Fruit fly (Drosophila melanogaster): ENCODE data around the gene RpS19a.

Gene RpS19a

DNA sequence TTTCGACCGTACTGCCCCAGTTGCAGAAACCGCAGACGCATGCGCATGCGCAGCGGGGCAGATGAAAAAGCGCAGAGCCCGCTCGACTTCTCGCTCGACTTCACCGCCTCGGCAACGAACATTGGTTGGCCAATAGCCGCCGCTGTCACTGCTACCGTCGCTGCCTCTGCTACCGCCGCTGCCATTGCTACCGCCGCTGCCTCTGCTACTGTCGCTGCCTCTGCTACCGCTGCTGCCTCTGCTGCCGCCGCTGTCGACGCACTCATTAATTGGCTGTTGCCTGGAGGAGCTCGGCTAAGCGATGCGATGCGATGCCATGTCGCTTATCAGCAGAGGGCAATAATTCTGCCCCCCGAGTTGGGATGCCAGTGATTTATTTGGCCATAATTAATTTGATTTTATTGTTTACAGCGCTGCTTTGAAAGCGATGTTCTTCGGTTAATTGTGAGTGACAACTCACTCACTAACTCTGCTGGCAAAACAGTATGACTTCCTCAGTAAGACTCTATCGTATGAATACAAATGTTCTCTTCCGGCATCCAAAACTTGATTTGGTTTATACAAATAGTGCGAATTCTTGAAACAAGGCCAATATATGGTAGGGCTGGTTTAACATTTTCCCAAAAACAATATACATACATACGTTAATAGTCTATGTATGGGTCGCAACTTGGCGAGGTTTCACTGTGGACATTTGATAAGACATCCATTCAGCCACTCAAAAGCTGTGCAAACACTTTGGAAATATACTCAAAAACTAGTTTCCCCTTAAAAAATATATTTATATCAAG is 33.2 kb downstream of the RpS19a start (continued):
- TF ChIP-seq PHDP (tag; optimal IDR thresholded peaks at IDR 0.05) = peak; percentile 41
- no peak for TF ChIP-seq C15 (GFP tag; IDR thresholded peaks at IDR 0.05)
- peak; percentile 15 for TF ChIP-seq CrebB (tag; optimal IDR thresholded peaks at IDR 0.05)
- no peak for TF ChIP-seq CG3163 (GFP tag; optimal IDR thresholded peaks at IDR 0.05)
- 0 out of 2 replicates have a peak, but pooled peaks have one; percentile 40 for TF ChIP-seq bbx (GFP tag; IDR thresholded peaks at IDR 0.05; ENCODE audit: partially characterized antibody)
- TF ChIP-seq CG9932 (GFP tag; IDR thresholded peaks at IDR 0.05) = peak; percentile 33; the same call in 1 of the 2 replicates
- TF ChIP-seq Ets97D (GFP tag; optimal IDR thresholded peaks at IDR 0.05) = no peak
- peak; percentile 53 for TF ChIP-seq CG2678 (tag; optimal IDR thresholded peaks at IDR 0.05)
- peak; percentile 42 for TF ChIP-seq Xbp1 (GFP tag; optimal IDR thresholded peaks at IDR 0.05)
- no peak for TF ChIP-seq jing (GFP tag; optimal IDR thresholded peaks at IDR 0.05)
- peak; percentile 16 for TF ChIP-seq cwo (GFP tag; optimal IDR thresholded peaks at IDR 0.05)
- peak; percentile 37; the same call in 1 of the 2 replicates for TF ChIP-seq CG32532 (GFP tag; IDR thresholded peaks at IDR 0.05)
- TF ChIP-seq CG8290 (GFP tag; optimal IDR thresholded peaks at IDR 0.05) = no peak
- TF ChIP-seq CG8290 (tag; optimal IDR thresholded peaks at IDR 0.05) = peak in 1 of 2 experiments; percentile 64
- TF ChIP-seq Sin3A (optimal IDR thresholded peaks at IDR 0.05) = no peak
- no peak for TF ChIP-seq gro (GFP tag; optimal IDR thresholded peaks at IDR 0.05)
- TF ChIP-seq Fer1 (GFP tag; optimal IDR thresholded peaks at IDR 0.05) = peak; percentile 27
- TF ChIP-seq Abd-B (GFP tag; optimal IDR thresholded peaks at IDR 0.05) = peak; percentile 42
- TF ChIP-seq lola (GFP tag; optimal IDR thresholded peaks at IDR 0.05) = no peak
- TF ChIP-seq Atf-2 (GFP tag; optimal IDR thresholded peaks at IDR 0.05) = no peak
- TF ChIP-seq sd (tag; optimal IDR thresholded peaks at IDR 0.05) = peak; percentile 4
- peak; percentile 72 for TF ChIP-seq CG2120 (GFP tag; optimal IDR thresholded peaks at IDR 0.05)
- TF ChIP-seq Rfx (GFP tag; IDR thresholded peaks at IDR 0.05) = peak; percentile 54; the same call in 1 of the 2 replicates
- TF ChIP-seq CG7745 (tag; optimal IDR thresholded peaks at IDR 0.05) = no peak
- TF ChIP-seq HmgZ (tag; optimal IDR thresholded peaks at IDR 0.05) = peak; percentile 36
- TF ChIP-seq aop (GFP tag; IDR thresholded peaks at IDR 0.05) = no peak
- no peak for TF ChIP-seq MTF-1 (GFP tag; optimal IDR thresholded peaks at IDR 0.05; ENCODE audit: borderline replicate concordance)
- TF ChIP-seq dmrt99B (tag; optimal IDR thresholded peaks at IDR 0.05) = peak; percentile 30
- TF ChIP-seq lab (GFP tag; optimal IDR thresholded peaks at IDR 0.05) = peak; percentile 38
- 0 out of 3 replicates have a peak, but pooled peaks have one; percentile 17 for TF ChIP-seq CG6175 (GFP tag; IDR thresholded peaks at IDR 0.05)
- TF ChIP-seq CG7839 (tag; optimal IDR thresholded peaks at IDR 0.05) = peak; percentile 48
- peak in 1 of 2 experiments; percentile 10 for TF ChIP-seq Eip74EF (GFP tag; optimal IDR thresholded peaks at IDR 0.05)
- 0 out of 3 replicates have a peak, but pooled peaks have one; percentile 36 for TF ChIP-seq CG2889 (GFP tag; IDR thresholded peaks at IDR 0.05)
- TF ChIP-seq CG33213 (GFP tag; optimal IDR thresholded peaks at IDR 0.05) = no peak
- TF ChIP-seq CG11723 (GFP tag; optimal IDR thresholded peaks at IDR 0.05) = no peak
- peak; percentile 54; the same call in 1 of the 2 replicates for TF ChIP-seq slbo (GFP tag; IDR thresholded peaks at IDR 0.05)
- TF ChIP-seq Lim3 (GFP tag; IDR thresholded peaks at IDR 0.05) = no peak
- TF ChIP-seq CG31441 (GFP tag; IDR thresholded peaks at IDR 0.05) = peak; percentile 18; the same call in 1 of the 2 replicates
- peak; percentile 89 for TF ChIP-seq grau (tag; optimal IDR thresholded peaks at IDR 0.05)
- TF ChIP-seq ATbp (GFP tag; optimal IDR thresholded peaks at IDR 0.05) = peak; percentile 7
- TF ChIP-seq Hr51 (GFP tag; optimal IDR thresholded peaks at IDR 0.05) = peak in 1 of 2 experiments; percentile 49
- TF ChIP-seq CG15479 (GFP tag; optimal IDR thresholded peaks at IDR 0.05) = no peak
- TF ChIP-seq CG18262 (tag; optimal IDR thresholded peaks at IDR 0.05) = peak; percentile 4
- TF ChIP-seq CG17186 (GFP tag; optimal IDR thresholded peaks at IDR 0.05) = no peak
- peak; percentile 21 for TF ChIP-seq Hmr (GFP tag; optimal IDR thresholded peaks at IDR 0.05)
- TF ChIP-seq Atf6 (GFP tag; IDR thresholded peaks at IDR 0.05) = peak; percentile 23; the same call in 1 of the 2 replicates
- TF ChIP-seq Hsf (GFP tag; optimal IDR thresholded peaks at IDR 0.05) = no peak
- peak; percentile 4 for TF ChIP-seq az2 (GFP tag; optimal IDR thresholded peaks at IDR 0.05)
